Fruit fly (Drosophila melanogaster) whole organism, embryonic: Measurements from ENCODE around the gene bsh.
A peak's percentile ranks its signal among the peaks of the same experiment; 100 is the strongest.

Experiments
- Atf3 ChIP-seq: fragments of 200-800 bp; sonication (Bioruptor generic); optimal IDR thresholded peaks from 3 replicates; lab custom pipeline; 2016; ENCODE audit warnings: missing biosample characterization, missing genetic modification characterization
- CG10543 ChIP-seq: fragments of 200-800 bp; sonication (Bioruptor generic); optimal IDR thresholded peaks from 3 replicates; lab custom pipeline; 2017; ENCODE audit warnings: missing biosample characterization, mild to moderate bottlenecking, missing genetic modification characterization, moderate library complexity
- CG11723 ChIP-seq: fragments of 200-800 bp; sonication (Bioruptor generic); optimal IDR thresholded peaks from 2 replicates; lab custom pipeline; 2017; ENCODE audit warnings: missing biosample characterization, mild to moderate bottlenecking, missing genetic modification characterization
- CG12071 ChIP-seq: fragments of 200-800 bp; sonication (Bioruptor generic); optimal IDR thresholded peaks from 3 replicates; lab custom pipeline; 2018; ENCODE audit warnings: missing biosample characterization, mild to moderate bottlenecking, missing genetic modification characterization
- CG12942 ChIP-seq: fragments of 200-800 bp; sonication (Bioruptor generic); optimal IDR thresholded peaks from 3 replicates; lab custom pipeline; 2016; ENCODE audit warnings: missing biosample characterization, missing genetic modification characterization
- CG13424 ChIP-seq: fragments of 200-800 bp; sonication (Bioruptor generic); optimal IDR thresholded peaks from 2 replicates; lab custom pipeline; 2019; ENCODE audit warnings: missing biosample characterization, mild to moderate bottlenecking, missing genetic modification characterization, moderate library complexity
- CG13775 ChIP-seq: fragments of 200-800 bp; sonication (Bioruptor generic); optimal IDR thresholded peaks from 3 replicates; lab custom pipeline; 2017; ENCODE audit warnings: missing biosample characterization, mild to moderate bottlenecking, missing genetic modification characterization
- CG14710 ChIP-seq: fragments of 200-800 bp; sonication (Bioruptor generic); optimal IDR thresholded peaks from 3 replicates; lab custom pipeline; 2019; ENCODE audit warnings: missing biosample characterization, mild to moderate bottlenecking, missing genetic modification characterization, moderate library complexity
- CG15011 ChIP-seq: fragments of 200-800 bp; sonication (Bioruptor generic); optimal IDR thresholded peaks from 3 replicates; lab custom pipeline; 2018; ENCODE audit warnings: missing biosample characterization, mild to moderate bottlenecking, missing genetic modification characterization
- CG16779 ChIP-seq: fragments of 200-800 bp; sonication (Bioruptor generic); IDR thresholded peaks from 2 replicates; pipeline ENCODE4 v1.3.6; 2022; ENCODE audit warnings: missing biosample characterization, missing genetic modification characterization
- CG17829 ChIP-seq: fragments of 200-800 bp; optimal IDR thresholded peaks from 2 replicates; lab custom pipeline; 2019; ENCODE audit warnings: missing biosample characterization, mild to moderate bottlenecking, missing genetic modification characterization, moderate library complexity
- CG18599 ChIP-seq: fragments of 200-800 bp; sonication (Bioruptor generic); optimal IDR thresholded peaks from 3 replicates; lab custom pipeline; 2017; ENCODE audit warnings: missing biosample characterization, missing genetic modification characterization, mild to moderate bottlenecking, moderate library complexity, missing genetic modification reagents
- CG2116 ChIP-seq: fragments of 200-800 bp; sonication (Bioruptor generic); optimal IDR thresholded peaks from 3 replicates; lab custom pipeline; 2018; ENCODE audit warnings: missing biosample characterization, mild to moderate bottlenecking, missing genetic modification characterization
- CG2875 ChIP-seq: fragments of 200-800 bp; sonication (Bioruptor generic); optimal IDR thresholded peaks from 2 replicates; lab custom pipeline; 2017; ENCODE audit warnings: missing biosample characterization, mild to moderate bottlenecking, missing genetic modification characterization, missing genetic modification reagents
- CG30403 ChIP-seq: fragments of 200-800 bp; sonication (Bioruptor generic); optimal IDR thresholded peaks from 3 replicates; lab custom pipeline; 2016; ENCODE audit warnings: missing biosample characterization, missing genetic modification characterization
- CG31441 ChIP-seq: fragments of 200-800 bp; sonication (Bioruptor generic); IDR thresholded peaks from 2 replicates; pipeline ENCODE4 v1.3.6; 2022; ENCODE audit warnings: missing biosample characterization, missing genetic modification characterization
- CG6175 ChIP-seq: fragments of 200-800 bp; sonication (Bioruptor generic); IDR thresholded peaks from 3 replicates; pipeline ENCODE4 v1.3.6; 2022; ENCODE audit warnings: missing biosample characterization, missing genetic modification characterization
- CG6272 ChIP-seq: fragments of 200-800 bp; sonication (Bioruptor generic); IDR thresholded peaks from 2 replicates; pipeline ENCODE4 v1.3.6; 2022; ENCODE audit warnings: missing biosample characterization, missing genetic modification characterization
- CG6813 ChIP-seq: fragments of 200-800 bp; sonication (Bioruptor generic); optimal IDR thresholded peaks from 2 replicates; lab custom pipeline; 2017; ENCODE audit warnings: missing biosample characterization, missing genetic modification characterization, mild to moderate bottlenecking, moderate library complexity, missing genetic modification reagents
- CG7357 ChIP-seq: fragments of 200-800 bp; sonication (Bioruptor generic); IDR thresholded peaks from 3 replicates; pipeline ENCODE4 v1.3.6; 2022; ENCODE audit warnings: missing biosample characterization, missing genetic modification characterization
- CG7556 ChIP-seq: fragments of 200-800 bp; sonication (Bioruptor generic); optimal IDR thresholded peaks from 2 replicates; lab custom pipeline; 2017; ENCODE audit warnings: missing biosample characterization, mild to moderate bottlenecking, missing genetic modification characterization
- CG7839 ChIP-seq: fragments of 200-800 bp; sonication (Bioruptor generic); optimal IDR thresholded peaks from 3 replicates; lab custom pipeline; 2018; ENCODE audit warnings: missing biosample characterization, mild to moderate bottlenecking, missing genetic modification characterization, moderate library complexity
- CG9727 ChIP-seq: fragments of 200-800 bp; sonication (Bioruptor generic); optimal IDR thresholded peaks from 3 replicates; lab custom pipeline; 2017; ENCODE audit warnings: missing biosample characterization, mild to moderate bottlenecking, missing genetic modification characterization
- E2f2 ChIP-seq: fragments of 200-800 bp; sonication (Bioruptor generic); IDR thresholded peaks from 2 replicates; pipeline ENCODE4 v1.3.6; 2022; ENCODE audit warnings: missing biosample characterization, missing genetic modification characterization
- Fer1 ChIP-seq: fragments of 200-800 bp; sonication (Bioruptor generic); optimal IDR thresholded peaks from 2 replicates; lab custom pipeline; 2017; ENCODE audit warnings: missing biosample characterization, mild to moderate bottlenecking, missing genetic modification characterization
- H2.0 ChIP-seq: fragments of 200-800 bp; sonication (Bioruptor generic); IDR thresholded peaks from 2 replicates; pipeline ENCODE4 v1.3.6; 2022; ENCODE audit warnings: missing biosample characterization, missing genetic modification characterization
- HHEX ChIP-seq: fragments of 200-800 bp; sonication (Bioruptor generic); optimal IDR thresholded peaks from 3 replicates; lab custom pipeline; 2017; ENCODE audit warnings: missing biosample characterization, mild to moderate bottlenecking, missing genetic modification characterization, missing genetic modification reagents
- Hand ChIP-seq: fragments of 200-800 bp; sonication (Bioruptor generic); optimal IDR thresholded peaks from 2 replicates; lab custom pipeline; 2017; ENCODE audit warnings: mild to moderate bottlenecking, missing biosample characterization, missing genetic modification reagents, missing genetic modification characterization
- Max ChIP-seq: fragments of 200-800 bp; sonication (Bioruptor generic); optimal IDR thresholded peaks from 2 replicates; lab custom pipeline; 2016; ENCODE audit warnings: missing biosample characterization, mild to moderate bottlenecking, missing genetic modification characterization
- PHDP ChIP-seq: fragments of 200-800 bp; sonication (Bioruptor generic); optimal IDR thresholded peaks from 3 replicates; lab custom pipeline; 2018; ENCODE audit warnings: missing biosample characterization, mild to moderate bottlenecking, missing genetic modification characterization, moderate library complexity
- Six4 ChIP-seq: fragments of 200-800 bp; sonication (Bioruptor generic); optimal IDR thresholded peaks from 2 replicates; lab custom pipeline; 2016; ENCODE audit warnings: missing biosample characterization, missing genetic modification characterization
- ato ChIP-seq: fragments of 200-800 bp; sonication (Bioruptor generic); IDR thresholded peaks from 2 replicates; pipeline ENCODE4 v1.3.6; 2022; ENCODE audit warnings: missing biosample characterization, missing genetic modification characterization; ENCODE audit not compliant: partially characterized antibody
- corto ChIP-seq: fragments of 200-800 bp; sonication (Bioruptor generic); optimal IDR thresholded peaks from 2 replicates; lab custom pipeline; 2016; ENCODE audit warnings: missing biosample characterization, mild to moderate bottlenecking, missing genetic modification characterization, moderate library complexity
- crc ChIP-seq: fragments of 200-800 bp; sonication (Bioruptor generic); optimal IDR thresholded peaks from 2 replicates; lab custom pipeline; 2016; ENCODE audit warnings: missing biosample characterization, missing genetic modification characterization
- crp ChIP-seq, 2 experiments: fragments of 200-800 bp; sonication (Bioruptor generic); optimal IDR thresholded peaks; 2 replicates in 1 of 2; 3 replicates in 1 of 2; lab custom pipeline; 2017; ENCODE audit warnings: missing biosample characterization in 2 of 2, missing genetic modification characterization in 2 of 2, mild to moderate bottlenecking in 1 of 2, moderate library complexity in 1 of 2
- dpn ChIP-seq, 2 experiments: fragments of 200-800 bp; sonication (Bioruptor generic); optimal IDR thresholded peaks; 3 replicates each; lab custom pipeline; 2016; ENCODE audit warnings: missing biosample characterization in 2 of 2, missing genetic modification characterization in 2 of 2
- eyg ChIP-seq: fragments of 200-800 bp; sonication (Bioruptor generic); optimal IDR thresholded peaks from 3 replicates; lab custom pipeline; 2016; ENCODE audit warnings: missing biosample characterization, missing genetic modification characterization
- insv ChIP-seq, 2 experiments: fragments of 200-800 bp; sonication (Bioruptor generic); optimal IDR thresholded peaks; 3 replicates each; lab custom pipeline; 2016 to 2018; ENCODE audit warnings: missing biosample characterization in 2 of 2, missing genetic modification characterization in 2 of 2
- jing ChIP-seq: fragments of 200-800 bp; sonication (Bioruptor generic); optimal IDR thresholded peaks from 2 replicates; lab custom pipeline; 2018; ENCODE audit warnings: missing biosample characterization, mild to moderate bottlenecking, missing genetic modification characterization
- ken ChIP-seq: fragments of 200-800 bp; sonication (Bioruptor generic); IDR thresholded peaks from 3 replicates; pipeline ENCODE4 v1.3.6; 2022; ENCODE audit warnings: missing biosample characterization, missing genetic modification characterization
- lov ChIP-seq, 2 experiments: fragments of 200-800 bp in 1 of 2; fragments of >200 bp in 1 of 2; sonication (Bioruptor generic) in 1 of 2; IDR thresholded peaks in 1 of 2; optimal IDR thresholded peaks in 1 of 2; 2 replicates in 1 of 2; 3 replicates in 1 of 2; pipeline versions ENCODE4 v1.3.6 to Lab custom; 2017 to 2022; ENCODE audit warnings: missing biosample characterization in 1 of 2, missing genetic modification characterization in 1 of 2
- mirr ChIP-seq: fragments of 200-800 bp; sonication (Bioruptor generic); optimal IDR thresholded peaks from 3 replicates; lab custom pipeline; 2018; ENCODE audit warnings: missing biosample characterization, mild to moderate bottlenecking, missing genetic modification characterization
- nau ChIP-seq: fragments of 200-800 bp; sonication (Bioruptor generic); optimal IDR thresholded peaks from 3 replicates; lab custom pipeline; 2017; ENCODE audit warnings: missing biosample characterization, mild to moderate bottlenecking, missing genetic modification characterization, missing genetic modification reagents
- nmo ChIP-seq: fragments of 200-800 bp; sonication (Bioruptor generic); optimal IDR thresholded peaks from 2 replicates; lab custom pipeline; 2018; ENCODE audit warnings: missing biosample characterization, mild to moderate bottlenecking, missing genetic modification characterization, moderate library complexity
- pfk ChIP-seq: fragments of 200-800 bp; sonication (Bioruptor generic); optimal IDR thresholded peaks from 2 replicates; lab custom pipeline; 2018; ENCODE audit warnings: missing biosample characterization, mild to moderate bottlenecking, missing genetic modification characterization, moderate library complexity
- so ChIP-seq: fragments of 200-800 bp; sonication (Bioruptor generic); IDR thresholded peaks from 3 replicates; pipeline ENCODE4 v1.3.6; 2022; ENCODE audit warnings: missing biosample characterization, missing genetic modification characterization
- tgo ChIP-seq: fragments of 200-800 bp; sonication (Bioruptor generic); IDR thresholded peaks from 3 replicates; pipeline ENCODE4 v1.3.6; 2022; ENCODE audit warnings: missing biosample characterization, missing genetic modification characterization
- trem ChIP-seq: fragments of 200-800 bp; optimal IDR thresholded peaks from 3 replicates; lab custom pipeline; 2019; ENCODE audit warnings: missing biosample characterization, mild to moderate bottlenecking, missing genetic modification characterization, moderate library complexity
- wek ChIP-seq: fragments of 200-800 bp; sonication (Bioruptor generic); optimal IDR thresholded peaks from 3 replicates; lab custom pipeline; 2018; ENCODE audit warnings: missing biosample characterization, mild to moderate bottlenecking, missing genetic modification characterization, moderate library complexity

bsh gene

dm6 chr2L:19796111-19796451, 27.2 kb upstream of the bsh start, which contains the start of gene sick (continued):
- TF ChIP-seq CG18599 (GFP tag; lab: Kevin White, UChicago) (peak; percentile 46), so (peak; percentile 27; the same call in 1 of the 3 replicates), CG7556 (GFP tag; lab: Kevin White, UChicago) (peak; percentile 26), H2.0 (GFP tag; lab: Robert Waterston, UW) (no peak), jing (no peak), Fer1 (GFP tag; lab: Kevin White, UChicago) (peak; percentile 71), E2f2 (GFP tag; lab: Robert Waterston, UW) (peak; percentile 54), CG9727 (GFP tag; lab: Kevin White, UChicago) (peak; percentile 4), ken (GFP tag; lab: Robert Waterston, UW) (no peak), CG14710 (tag; lab: Kevin White, UChicago) (peak; percentile 48), CG12071 (GFP tag; lab: Kevin White, UChicago) (peak; percentile 63), lov (optimal IDR thresholded peaks at IDR 0.05; lab: Kevin White, UChicago) (no peak), lov (GFP tag; IDR thresholded peaks at IDR 0.05; lab: Robert Waterston, UW) (0 out of 3 replicates have a peak, but pooled peaks have one; percentile 3), CG16779 (0 out of 2 replicates have a peak, but pooled peaks have one; percentile 29), CG30403 (GFP tag; lab: Kevin White, UChicago) (peak; percentile 4), nmo (GFP tag; lab: Kevin White, UChicago) (peak; percentile 10), ato (GFP tag; lab: Robert Waterston, UW) (no peak), wek (peak; percentile 32), CG13424 (no peak), CG7839 (tag; lab: Kevin White, UChicago) (peak; percentile 35), CG13775 (GFP tag; lab: Kevin White, UChicago) (peak; percentile 40), crp (GFP tag; optimal IDR thresholded peaks at IDR 0.05; lab: Kevin White, UChicago) (peak in 1 of 2 experiments; percentile 70), CG17829 (no peak), crc (GFP tag; lab: Kevin White, UChicago) (no peak), PHDP (peak; percentile 11), CG12942 (no peak), CG15011 (GFP tag; lab: Kevin White, UChicago) (peak; percentile 37), pfk (GFP tag; lab: Kevin White, UChicago) (peak; percentile 29), CG31441 (GFP tag; lab: Robert Waterston, UW) (0 out of 2 replicates have a peak, but pooled peaks have one; percentile 39), CG2875 (GFP tag; lab: Kevin White, UChicago) (peak; percentile 52), CG10543 (GFP tag; lab: Kevin White, UChicago) (peak; percentile 34), trem (tag; lab: Kevin White, UChicago) (peak; percentile 21), CG6272 (GFP tag; lab: Robert Waterston, UW) (no peak), dpn (GFP tag; optimal IDR thresholded peaks at IDR 0.05; lab: Kevin White, UChicago) (no peak), HHEX (GFP tag; lab: Kevin White, UChicago) (peak; percentile 47), CG7357 (0 out of 3 replicates have a peak, but pooled peaks have one; percentile 1), insv (GFP tag; optimal IDR thresholded peaks at IDR 0.05; lab: Kevin White, UChicago) (peak in 1 of 2 experiments; percentile 11), tgo (GFP tag; lab: Robert Waterston, UW) (no peak), Hand (peak; percentile 16), CG6813 (GFP tag; lab: Kevin White, UChicago) (peak; percentile 33), CG6175 (GFP tag; lab: Robert Waterston, UW) (no peak), eyg (GFP tag; lab: Kevin White, UChicago) (no peak), CG11723 (peak; percentile 7), Atf3 (no peak), corto (GFP tag; lab: Kevin White, UChicago) (no peak), CG2116 (GFP tag; lab: Kevin White, UChicago) (peak; percentile 64), nau (GFP tag; lab: Kevin White, UChicago) (peak; percentile 47), Six4 (GFP tag; lab: Kevin White, UChicago) (no peak), Max (peak; percentile 20), mirr (GFP tag; lab: Kevin White, UChicago) (peak; percentile 27)
